Worm (Caenorhabditis elegans): ENCODE data around the gene oac-40.

- no peak for TF ChIP-seq him-1 (tag; optimal IDR thresholded peaks at IDR 0.05)
- no peak for TF ChIP-seq W03F9.2 (tag; optimal IDR thresholded peaks at IDR 0.05)
Observed at ce11 chrV:9035685-9036084, 19.1 kb downstream of the oac-40 start, which contains the start of gene srsx-34.
